In genomic region chrX:6719259-6719658, dm6 we compare ENCODE assay signal across 1 fruit fly cellular context.
A peak's percentile ranks its signal among the peaks of the same experiment; 100 is the strongest.
TF ChIP-seq lines count a peak whose summit lies in the region.

No protein-coding gene starts in this region.

TF ChIP-seq in whole organism, embryonic, 481 proteins besides CTCF, POLR2A, EP300 and RAD21 (continued from another document):
- TF ChIP-seq oc (tag; optimal IDR thresholded peaks at IDR 0.05; lab: Kevin White, UChicago) = no peak
- no peak for TF ChIP-seq jigr1 (GFP tag; IDR thresholded peaks at IDR 0.05; lab: Robert Waterston, UW)
- no peak for TF ChIP-seq vnd (GFP tag; IDR thresholded peaks at IDR 0.05; lab: Robert Waterston, UW; ENCODE audit: partially characterized antibody)
- TF ChIP-seq CG6175 (GFP tag; IDR thresholded peaks at IDR 0.05; lab: Robert Waterston, UW) = no peak
- no peak for TF ChIP-seq CG11398 (GFP tag; optimal IDR thresholded peaks at IDR 0.05; lab: Kevin White, UChicago)
- no peak for TF ChIP-seq CG15696 (tag; optimal IDR thresholded peaks at IDR 0.05; lab: Kevin White, UChicago)
- no peak for TF ChIP-seq dpn (GFP tag; optimal IDR thresholded peaks at IDR 0.05; lab: Kevin White, UChicago)
- TF ChIP-seq Bteb2 (GFP tag; optimal IDR thresholded peaks at IDR 0.05; lab: Kevin White, UChicago) = no peak
- no peak for TF ChIP-seq CG10274 (GFP tag; optimal IDR thresholded peaks at IDR 0.05; lab: Kevin White, UChicago)
- TF ChIP-seq CG15479 (GFP tag; optimal IDR thresholded peaks at IDR 0.05; lab: Kevin White, UChicago) = no peak
- no peak for TF ChIP-seq stc (GFP tag; IDR thresholded peaks at IDR 0.05; lab: Robert Waterston, UW)
- TF ChIP-seq Ssrp (tag; optimal IDR thresholded peaks at IDR 0.05; lab: Kevin White, UChicago) = peak; percentile 11
- no peak for TF ChIP-seq tap (tag; optimal IDR thresholded peaks at IDR 0.05; lab: Kevin White, UChicago)
- no peak for TF ChIP-seq ro (GFP tag; IDR thresholded peaks at IDR 0.05; lab: Robert Waterston, UW)
- TF ChIP-seq BtbVII (GFP tag; optimal IDR thresholded peaks at IDR 0.05; lab: Kevin White, UChicago) = peak; percentile 4
- no peak for TF ChIP-seq CG7963 (GFP tag; IDR thresholded peaks at IDR 0.05; lab: Robert Waterston, UW; ENCODE audit: partially characterized antibody)
- TF ChIP-seq Nf-YC (tag; optimal IDR thresholded peaks at IDR 0.05; lab: Kevin White, UChicago) = no peak
- no peak for TF ChIP-seq ftz-f1 (GFP tag; optimal IDR thresholded peaks at IDR 0.05; lab: Kevin White, UChicago)
- TF ChIP-seq CG42726 (GFP tag; IDR thresholded peaks at IDR 0.05; lab: Robert Waterston, UW; ENCODE audit: partially characterized antibody) = no peak
- TF ChIP-seq CG34422 (GFP tag; IDR thresholded peaks at IDR 0.05; lab: Robert Waterston, UW) = 0 out of 3 replicates have a peak, but pooled peaks have one; percentile 17
- TF ChIP-seq cwo (GFP tag; optimal IDR thresholded peaks at IDR 0.05; lab: Kevin White, UChicago) = no peak
- no peak for TF ChIP-seq Hey (tag; optimal IDR thresholded peaks at IDR 0.05; lab: Kevin White, UChicago)
- TF ChIP-seq al (GFP tag; IDR thresholded peaks at IDR 0.05; lab: Robert Waterston, UW) = 0 out of 2 replicates have a peak, but pooled peaks have one; percentile 21
- TF ChIP-seq phol (tag; optimal IDR thresholded peaks at IDR 0.05; lab: Kevin White, UChicago) = peak; percentile 31
- no peak for TF ChIP-seq CG2199 (GFP tag; IDR thresholded peaks at IDR 0.05; lab: Robert Waterston, UW)
- no peak for TF ChIP-seq gro (GFP tag; optimal IDR thresholded peaks at IDR 0.05; lab: Kevin White, UChicago)
- no peak for TF ChIP-seq grau (tag; optimal IDR thresholded peaks at IDR 0.05; lab: Kevin White, UChicago)
- TF ChIP-seq CG8359 (GFP tag; optimal IDR thresholded peaks at IDR 0.05; lab: Kevin White, UChicago; ENCODE audit: borderline replicate concordance) = no peak
- TF ChIP-seq run (tag; optimal IDR thresholded peaks at IDR 0.05; lab: Kevin White, UChicago) = no peak
- peak; percentile 48; the same call in 1 of the 2 replicates for TF ChIP-seq CG14441 (GFP tag; IDR thresholded peaks at IDR 0.05; lab: Robert Waterston, UW)
- TF ChIP-seq slp2 (GFP tag; optimal IDR thresholded peaks at IDR 0.05; lab: Kevin White, UChicago) = no peak
- no peak for TF ChIP-seq Doc2 (GFP tag; IDR thresholded peaks at IDR 0.05; lab: Robert Waterston, UW)
- TF ChIP-seq CG2202 (tag; optimal IDR thresholded peaks at IDR 0.05; lab: Kevin White, UChicago) = no peak
- no peak for TF ChIP-seq CG4404 (GFP tag; IDR thresholded peaks at IDR 0.05; lab: Robert Waterston, UW)
- no peak for TF ChIP-seq CG17568 (GFP tag; optimal IDR thresholded peaks at IDR 0.05; lab: Kevin White, UChicago)
- no peak for TF ChIP-seq CG18764 (GFP tag; optimal IDR thresholded peaks at IDR 0.05; lab: Kevin White, UChicago)
- TF ChIP-seq CG14667 (GFP tag; IDR thresholded peaks at IDR 0.05; lab: Robert Waterston, UW) = no peak
- TF ChIP-seq CG4707 (GFP tag; optimal IDR thresholded peaks at IDR 0.05; lab: Kevin White, UChicago) = no peak
- TF ChIP-seq CG32767 (GFP tag; IDR thresholded peaks at IDR 0.05; lab: Robert Waterston, UW) = no peak
- no peak for TF ChIP-seq Rfx (GFP tag; IDR thresholded peaks at IDR 0.05; lab: Robert Waterston, UW)
- TF ChIP-seq CG11247 (GFP tag; IDR thresholded peaks at IDR 0.05; lab: Robert Waterston, UW) = no peak
- TF ChIP-seq CG10321 (GFP tag; IDR thresholded peaks at IDR 0.05; lab: Robert Waterston, UW) = no peak
- no peak for TF ChIP-seq Gsc (GFP tag; IDR thresholded peaks at IDR 0.05; lab: Robert Waterston, UW)
- peak; percentile 7 for TF ChIP-seq Hmr (GFP tag; optimal IDR thresholded peaks at IDR 0.05; lab: Kevin White, UChicago)
- no peak for TF ChIP-seq kni (GFP tag; optimal IDR thresholded peaks at IDR 0.05; lab: Kevin White, UChicago)
- no peak for TF ChIP-seq Nf-YB (GFP tag; optimal IDR thresholded peaks at IDR 0.05; lab: Kevin White, UChicago)
- TF ChIP-seq lab (GFP tag; optimal IDR thresholded peaks at IDR 0.05; lab: Kevin White, UChicago) = peak; percentile 48
- TF ChIP-seq sd (tag; optimal IDR thresholded peaks at IDR 0.05; lab: Kevin White, UChicago) = no peak
- TF ChIP-seq ssp (GFP tag; IDR thresholded peaks at IDR 0.05; lab: Robert Waterston, UW) = no peak
- no peak for TF ChIP-seq sc (optimal IDR thresholded peaks at IDR 0.05; lab: Kevin White, UChicago)
- TF ChIP-seq sc (GFP tag; optimal IDR thresholded peaks at IDR 0.05; lab: Kevin White, UChicago) = no peak
- TF ChIP-seq peb (GFP tag; IDR thresholded peaks at IDR 0.05; lab: Robert Waterston, UW) = no peak
- no peak for TF ChIP-seq dysf (GFP tag; IDR thresholded peaks at IDR 0.05; lab: Robert Waterston, UW)
- peak; percentile 41; the same call in 1 of the 2 replicates for TF ChIP-seq CG9932 (GFP tag; IDR thresholded peaks at IDR 0.05; lab: Robert Waterston, UW)
- no peak for TF ChIP-seq Opbp (GFP tag; IDR thresholded peaks at IDR 0.05; lab: Robert Waterston, UW; ENCODE audit: partially characterized antibody)
- no peak for TF ChIP-seq E2f1 (GFP tag; IDR thresholded peaks at IDR 0.05; lab: Robert Waterston, UW)
- no peak for TF ChIP-seq NC2β (GFP tag; optimal IDR thresholded peaks at IDR 0.05; lab: Kevin White, UChicago)
- no peak for TF ChIP-seq hb (GFP tag; IDR thresholded peaks at IDR 0.05; lab: Robert Waterston, UW; ENCODE audit: partially characterized antibody)
- no peak for TF ChIP-seq CG30020 (tag; optimal IDR thresholded peaks at IDR 0.05; lab: Kevin White, UChicago)
- TF ChIP-seq Six4 (GFP tag; optimal IDR thresholded peaks at IDR 0.05; lab: Kevin White, UChicago) = no peak
- peak; percentile 38 for TF ChIP-seq exex (tag; optimal IDR thresholded peaks at IDR 0.05; lab: Kevin White, UChicago)
- no peak for TF ChIP-seq Sry-δ (GFP tag; optimal IDR thresholded peaks at IDR 0.05; lab: Kevin White, UChicago)
- TF ChIP-seq nom (GFP tag; optimal IDR thresholded peaks at IDR 0.05; lab: Kevin White, UChicago) = no peak
- no peak for TF ChIP-seq CG6765 (GFP tag; optimal IDR thresholded peaks at IDR 0.05; lab: Kevin White, UChicago)
- no peak for TF ChIP-seq dm (GFP tag; optimal IDR thresholded peaks at IDR 0.05; lab: Kevin White, UChicago)
- TF ChIP-seq Mrtf (GFP tag; IDR thresholded peaks at IDR 0.05; lab: Robert Waterston, UW) = no peak
- TF ChIP-seq sug (tag; optimal IDR thresholded peaks at IDR 0.05; lab: Kevin White, UChicago) = no peak
- TF ChIP-seq D19B (GFP tag; optimal IDR thresholded peaks at IDR 0.05; lab: Kevin White, UChicago) = no peak
- TF ChIP-seq CG12299 (tag; optimal IDR thresholded peaks at IDR 0.05; lab: Kevin White, UChicago) = no peak
- peak; percentile 47 for TF ChIP-seq CG17359 (tag; optimal IDR thresholded peaks at IDR 0.05; lab: Kevin White, UChicago)
- no peak for TF ChIP-seq CG3407 (GFP tag; optimal IDR thresholded peaks at IDR 0.05; lab: Kevin White, UChicago)
- no peak for TF ChIP-seq CG3847 (GFP tag; IDR thresholded peaks at IDR 0.05; lab: Robert Waterston, UW)
- no peak for TF ChIP-seq CG15073 (GFP tag; optimal IDR thresholded peaks at IDR 0.05; lab: Kevin White, UChicago)
- no peak for TF ChIP-seq Doc3 (GFP tag; IDR thresholded peaks at IDR 0.05; lab: Robert Waterston, UW; ENCODE audit: partially characterized antibody)
- no peak for TF ChIP-seq sisA (GFP tag; IDR thresholded peaks at IDR 0.05; lab: Robert Waterston, UW)
- TF ChIP-seq Stat92E (GFP tag; optimal IDR thresholded peaks at IDR 0.05; lab: Kevin White, UChicago) = no peak
- no peak for TF ChIP-seq zen (tag; optimal IDR thresholded peaks at IDR 0.05; lab: Kevin White, UChicago)
- TF ChIP-seq Gug (GFP tag; IDR thresholded peaks at IDR 0.05; lab: Robert Waterston, UW) = no peak
- TF ChIP-seq chinmo (GFP tag; IDR thresholded peaks at IDR 0.05; lab: Robert Waterston, UW; ENCODE audit: partially characterized antibody) = no peak
- TF ChIP-seq lmd (GFP tag; IDR thresholded peaks at IDR 0.05; lab: Robert Waterston, UW) = 0 out of 2 replicates have a peak, but pooled peaks have one; percentile 12
- TF ChIP-seq Xrp1 (GFP tag; IDR thresholded peaks at IDR 0.05; lab: Robert Waterston, UW) = no peak
- no peak for TF ChIP-seq Atf6 (GFP tag; IDR thresholded peaks at IDR 0.05; lab: Robert Waterston, UW)
- no peak for TF ChIP-seq Optix (GFP tag; IDR thresholded peaks at IDR 0.05; lab: Robert Waterston, UW)
- TF ChIP-seq CG16779 (GFP tag; IDR thresholded peaks at IDR 0.05; lab: Robert Waterston, UW) = no peak
- TF ChIP-seq her (GFP tag; optimal IDR thresholded peaks at IDR 0.05; lab: Kevin White, UChicago) = no peak
- no peak for TF ChIP-seq crc (GFP tag; optimal IDR thresholded peaks at IDR 0.05; lab: Kevin White, UChicago)
- TF ChIP-seq pb (GFP tag; optimal IDR thresholded peaks at IDR 0.05; lab: Kevin White, UChicago) = no peak
- no peak for TF ChIP-seq sob (GFP tag; IDR thresholded peaks at IDR 0.05; lab: Robert Waterston, UW)
- TF ChIP-seq dimm (GFP tag; IDR thresholded peaks at IDR 0.05; lab: Robert Waterston, UW) = no peak
- no peak for TF ChIP-seq p53 (GFP tag; optimal IDR thresholded peaks at IDR 0.05; lab: Kevin White, UChicago)
- TF ChIP-seq Hr51 (GFP tag; optimal IDR thresholded peaks at IDR 0.05; lab: Kevin White, UChicago) = peak in 1 of 2 experiments; percentile 27
- TF ChIP-seq Hr39 (optimal IDR thresholded peaks at IDR 0.05; lab: Kevin White, UChicago) = no peak
- TF ChIP-seq Meics (GFP tag; optimal IDR thresholded peaks at IDR 0.05; lab: Kevin White, UChicago) = peak; percentile 4
- peak; percentile 12 for TF ChIP-seq CG18262 (tag; optimal IDR thresholded peaks at IDR 0.05; lab: Kevin White, UChicago)
- no peak for TF ChIP-seq B-H2 (GFP tag; optimal IDR thresholded peaks at IDR 0.05; lab: Kevin White, UChicago)
- no peak for TF ChIP-seq pnt (GFP tag; optimal IDR thresholded peaks at IDR 0.05; lab: Kevin White, UChicago)
- TF ChIP-seq CG31441 (GFP tag; IDR thresholded peaks at IDR 0.05; lab: Robert Waterston, UW) = peak; percentile 33; the same call in 1 of the 2 replicates
- TF ChIP-seq CG6689 (GFP tag; IDR thresholded peaks at IDR 0.05; lab: Robert Waterston, UW) = no peak
- TF ChIP-seq CG43689 (GFP tag; IDR thresholded peaks at IDR 0.05; lab: Robert Waterston, UW) = no peak
- peak; percentile 40; the same call in 1 of the 3 replicates for TF ChIP-seq ci (GFP tag; IDR thresholded peaks at IDR 0.05; lab: Robert Waterston, UW)
- TF ChIP-seq Hr78 (GFP tag; optimal IDR thresholded peaks at IDR 0.05; lab: Kevin White, UChicago) = no peak
- no peak for TF ChIP-seq CG12391 (tag; optimal IDR thresholded peaks at IDR 0.05; lab: Kevin White, UChicago)
- TF ChIP-seq hkb (optimal IDR thresholded peaks at IDR 0.05; lab: Kevin White, UChicago) = no peak
- TF ChIP-seq hkb (GFP tag; IDR thresholded peaks at IDR 0.05; lab: Robert Waterston, UW) = peak; percentile 56; the same call in 1 of the 2 replicates
- TF ChIP-seq Abd-B (GFP tag; optimal IDR thresholded peaks at IDR 0.05; lab: Kevin White, UChicago) = peak; percentile 12
- no peak for TF ChIP-seq maf-S (GFP tag; optimal IDR thresholded peaks at IDR 0.05; lab: Kevin White, UChicago)
- peak; percentile 62 for TF ChIP-seq Med (GFP tag; lab: Kevin White, UChicago)
- TF ChIP-seq unpg (GFP tag; optimal IDR thresholded peaks at IDR 0.05; lab: Kevin White, UChicago) = peak; percentile 10
- TF ChIP-seq CG14965 (GFP tag; optimal IDR thresholded peaks at IDR 0.05; lab: Kevin White, UChicago; ENCODE audit: borderline replicate concordance) = no peak
- no peak for TF ChIP-seq bcd (GFP tag; optimal IDR thresholded peaks at IDR 0.05; lab: Kevin White, UChicago)
- peak; percentile 3 for TF ChIP-seq ATbp (GFP tag; optimal IDR thresholded peaks at IDR 0.05; lab: Kevin White, UChicago)
- TF ChIP-seq prd (optimal IDR thresholded peaks at IDR 0.05; lab: Kevin White, UChicago) = no peak
- TF ChIP-seq prd (GFP tag; IDR thresholded peaks at IDR 0.05; lab: Robert Waterston, UW) = no peak
- TF ChIP-seq gce (GFP tag; IDR thresholded peaks at IDR 0.05; lab: Robert Waterston, UW) = no peak
- TF ChIP-seq Camta (GFP tag; optimal IDR thresholded peaks at IDR 0.05; lab: Kevin White, UChicago) = no peak
- TF ChIP-seq NC2α (GFP tag; optimal IDR thresholded peaks at IDR 0.05; lab: Kevin White, UChicago) = no peak
- TF ChIP-seq CG2712 (tag; optimal IDR thresholded peaks at IDR 0.05; lab: Kevin White, UChicago) = peak; percentile 6
- no peak for TF ChIP-seq org-1 (GFP tag; optimal IDR thresholded peaks at IDR 0.05; lab: Kevin White, UChicago)
- no peak for TF ChIP-seq dan (GFP tag; IDR thresholded peaks at IDR 0.05; lab: Robert Waterston, UW)
- no peak for TF ChIP-seq CG3726 (GFP tag; IDR thresholded peaks at IDR 0.05; lab: Robert Waterston, UW)
- TF ChIP-seq psq (GFP tag; optimal IDR thresholded peaks at IDR 0.05; lab: Kevin White, UChicago) = no peak
- no peak for TF ChIP-seq CoRest (tag; optimal IDR thresholded peaks at IDR 0.05; lab: Kevin White, UChicago)
- peak; percentile 19 for TF ChIP-seq NfI (GFP tag; optimal IDR thresholded peaks at IDR 0.05; lab: Kevin White, UChicago)
- no peak for TF ChIP-seq CG16813 (GFP tag; IDR thresholded peaks at IDR 0.05; lab: Robert Waterston, UW; ENCODE audit: partially characterized antibody)
- TF ChIP-seq Xbp1 (GFP tag; optimal IDR thresholded peaks at IDR 0.05; lab: Kevin White, UChicago) = no peak
- TF ChIP-seq sim (GFP tag; IDR thresholded peaks at IDR 0.05; lab: Robert Waterston, UW) = 0 out of 2 replicates have a peak, but pooled peaks have one; percentile 29
- TF ChIP-seq disco-r (GFP tag; optimal IDR thresholded peaks at IDR 0.05; lab: Kevin White, UChicago) = no peak
- no peak for TF ChIP-seq E2f2 (GFP tag; IDR thresholded peaks at IDR 0.05; lab: Robert Waterston, UW)
- TF ChIP-seq Fer3 (tag; optimal IDR thresholded peaks at IDR 0.05; lab: Kevin White, UChicago) = peak; percentile 38
- TF ChIP-seq Oli (tag; optimal IDR thresholded peaks at IDR 0.05; lab: Kevin White, UChicago) = no peak
- TF ChIP-seq hbn (GFP tag; IDR thresholded peaks at IDR 0.05; lab: Robert Waterston, UW; ENCODE audit: partially characterized antibody) = no peak
- TF ChIP-seq Dp (GFP tag; optimal IDR thresholded peaks at IDR 0.05; lab: Kevin White, UChicago) = no peak
- TF ChIP-seq Deaf1 (tag; optimal IDR thresholded peaks at IDR 0.05; lab: Kevin White, UChicago) = no peak
- TF ChIP-seq CG33213 (GFP tag; optimal IDR thresholded peaks at IDR 0.05; lab: Kevin White, UChicago) = no peak
- no peak for TF ChIP-seq knrl (GFP tag; IDR thresholded peaks at IDR 0.05; lab: Robert Waterston, UW; ENCODE audit: partially characterized antibody)
- TF ChIP-seq CG7745 (tag; optimal IDR thresholded peaks at IDR 0.05; lab: Kevin White, UChicago) = no peak
- no peak for TF ChIP-seq Bgb (GFP tag; IDR thresholded peaks at IDR 0.05; lab: Robert Waterston, UW; ENCODE audit: partially characterized antibody)
